Fruit fly (Drosophila melanogaster) whole organism, pupa: ENCODE measurements around the gene CG2217.

Experiments used
- CG10348 ChIP-seq: fragments of 200-800 bp; sonication (Bioruptor generic); IDR thresholded peaks from 2 replicates; pipeline ENCODE4 v1.3.6; 2022; ENCODE audit warnings: missing biosample characterization, missing genetic modification characterization
- CG9948 ChIP-seq: fragments of 200-800 bp; sonication (Bioruptor generic); optimal IDR thresholded peaks from 2 replicates; lab custom pipeline; 2018; ENCODE audit warnings: missing biosample characterization, mild to moderate bottlenecking, missing genetic modification characterization, moderate library complexity
- EcR ChIP-seq: fragments of 200-800 bp; sonication (Bioruptor generic); optimal IDR thresholded peaks from 3 replicates; lab custom pipeline; 2019; ENCODE audit warnings: missing biosample characterization, missing genetic modification characterization, mild to moderate bottlenecking, moderate library complexity, missing genetic modification reagents
- Ets98B ChIP-seq: fragments of 200-800 bp; sonication (Bioruptor generic); IDR thresholded peaks from 2 replicates; pipeline ENCODE4 v1.3.6; 2022; ENCODE audit warnings: missing biosample characterization, missing genetic modification characterization
- Snoo ChIP-seq: fragments of 200-800 bp; sonication (Bioruptor generic); optimal IDR thresholded peaks from 3 replicates; lab custom pipeline; 2017; ENCODE audit warnings: missing biosample characterization, mild to moderate bottlenecking, missing genetic modification characterization, inconsistent platforms
- rn ChIP-seq: fragments of 200-800 bp; sonication (Bioruptor generic); IDR thresholded peaks from 2 replicates; pipeline ENCODE4 v1.3.6; 2022; ENCODE audit warnings: missing biosample characterization, missing genetic modification characterization

DNA sequence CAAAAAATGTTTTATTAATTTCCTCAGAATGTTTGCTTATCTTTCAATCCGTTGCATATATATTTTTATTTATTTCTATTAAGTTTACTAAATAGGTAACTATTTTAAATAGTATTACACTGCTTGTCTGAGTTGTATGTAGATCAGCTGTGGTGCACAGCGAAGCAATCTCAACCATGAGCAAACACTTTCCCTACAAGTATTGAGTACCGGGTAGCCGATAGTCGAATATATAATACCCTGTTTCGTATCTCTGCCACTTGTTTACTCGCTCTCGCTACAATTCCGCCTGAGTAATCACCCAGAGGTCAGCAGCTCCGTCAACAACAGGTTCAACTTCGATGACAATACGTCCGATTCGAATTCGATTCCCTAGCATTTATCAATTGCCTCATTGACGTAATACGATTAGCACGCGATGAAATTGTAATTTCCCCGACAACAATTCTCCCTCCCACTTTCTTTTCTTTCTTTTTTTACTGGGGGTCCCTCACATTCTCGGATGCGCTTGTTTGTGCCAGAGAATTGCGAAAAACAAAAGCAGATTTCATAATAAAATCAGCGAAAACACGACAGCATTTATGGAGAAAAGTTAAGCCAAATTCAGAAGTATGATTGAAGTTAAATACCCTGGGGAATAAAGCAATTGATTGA lies 28.0 kb upstream of the CG2217 start:
- TF ChIP-seq CG10348 (GFP tag; lab: Robert Waterston, UW) (no peak), Snoo (tag; lab: Kevin White, UChicago) (no peak), EcR (peak; percentile 27), Ets98B (GFP tag; lab: Robert Waterston, UW) (no peak), rn (no peak), CG9948 (tag; lab: Kevin White, UChicago) (no peak)
